Worm (Caenorhabditis elegans): Measurements from ENCODE around the gene pipp-4P.
"Not testable (repeated sequence)": the region's sequence is repeated elsewhere in the genome, so short reads cannot be mapped to it uniquely, and the experiment has no call there.

DNA sequence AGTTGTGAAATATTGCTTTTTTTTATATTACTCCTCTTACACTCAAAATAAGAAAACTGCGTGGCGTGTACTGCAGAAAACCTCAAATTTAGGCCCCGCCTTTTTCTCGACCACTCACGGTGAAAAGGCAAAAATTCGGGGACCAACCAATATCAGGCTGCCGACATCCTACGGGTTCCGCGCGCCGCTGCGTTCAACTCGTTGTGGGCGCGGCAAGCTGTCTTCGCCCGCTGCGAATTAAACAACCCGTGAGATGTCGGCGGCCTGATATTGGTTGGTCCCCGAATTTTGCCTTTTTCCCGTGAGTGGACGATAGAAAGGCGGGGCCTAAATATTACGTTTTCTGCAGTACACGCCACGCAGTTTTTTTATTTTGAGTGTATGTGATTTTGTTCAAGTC, 21.6 kb upstream of the pipp-4P start:
- TF ChIP-seq K11D2.4 (GFP tag; IDR thresholded peaks at IDR 0.05); unc-62 (GFP tag; optimal IDR thresholded peaks at IDR 0.05); ama-1 (optimal IDR thresholded peaks at IDR 0.05); ama-1 (GFP tag; optimal IDR thresholded peaks at IDR 0.05); sdz-38 (tag; optimal IDR thresholded peaks at IDR 0.05); F49E8.2 (tag; optimal IDR thresholded peaks at IDR 0.05; ENCODE audit: insufficient read depth); him-1 (tag; optimal IDR thresholded peaks at IDR 0.05); chd-7 (tag; optimal IDR thresholded peaks at IDR 0.05): not testable (repeated sequence)

Data from whole organism, young adult.